Fruit fly (Drosophila melanogaster) whole organism, prepupa: Measurements from ENCODE around the gene CG33160.

Experiments used
- CG10631 ChIP-seq: fragments of 200-800 bp; sonication (Bioruptor generic); optimal IDR thresholded peaks from 2 replicates; lab custom pipeline; 2016; ENCODE audit warnings: missing biosample characterization, missing genetic modification characterization
- CG11902 ChIP-seq: fragments of 200-800 bp; sonication (Bioruptor generic); optimal IDR thresholded peaks from 3 replicates; lab custom pipeline; 2016; ENCODE audit warnings: missing biosample characterization, missing genetic modification characterization
- CG16779 ChIP-seq: fragments of 200-800 bp; sonication (Bioruptor generic); optimal IDR thresholded peaks from 3 replicates; lab custom pipeline; 2017; ENCODE audit warnings: missing biosample characterization, mild to moderate bottlenecking, missing genetic modification characterization
- CG3919 ChIP-seq: fragments of 200-800 bp; sonication (Bioruptor generic); optimal IDR thresholded peaks from 3 replicates; lab custom pipeline; 2016; ENCODE audit warnings: missing biosample characterization, missing genetic modification characterization
- CG6163 ChIP-seq: fragments of 200-800 bp; sonication (Bioruptor generic); IDR thresholded peaks from 3 replicates; pipeline ENCODE4 v1.3.6; 2022; ENCODE audit warnings: missing biosample characterization, missing genetic modification characterization
- CG6792 ChIP-seq: fragments of 200-800 bp; sonication (Bioruptor generic); optimal IDR thresholded peaks from 3 replicates; lab custom pipeline; 2016; ENCODE audit warnings: missing biosample characterization, missing genetic modification characterization
- CG6854 ChIP-seq: fragments of 200-800 bp; sonication (Bioruptor generic); optimal IDR thresholded peaks from 2 replicates; lab custom pipeline; 2017; ENCODE audit warnings: missing biosample characterization, mild to moderate bottlenecking, missing genetic modification characterization
- Gug ChIP-seq: fragments of 200-800 bp; sonication (Bioruptor generic); IDR thresholded peaks from 2 replicates; pipeline ENCODE4 v1.3.6; 2022; ENCODE audit warnings: missing biosample characterization, missing genetic modification characterization
- Smox ChIP-seq: fragments of 200-800 bp; sonication (Bioruptor generic); optimal IDR thresholded peaks from 3 replicates; lab custom pipeline; 2016; ENCODE audit warnings: missing biosample characterization, missing genetic modification characterization
- dsx ChIP-seq: fragments of 200-800 bp; optimal IDR thresholded peaks from 3 replicates; lab custom pipeline; 2019; ENCODE audit warnings: missing biosample characterization, mild to moderate bottlenecking, missing genetic modification characterization, moderate library complexity; ENCODE audit not compliant: poor library complexity, severe bottlenecking
- pdm3 ChIP-seq: fragments of 200-800 bp; sonication (Bioruptor generic); optimal IDR thresholded peaks from 3 replicates; lab custom pipeline; 2016; ENCODE audit warnings: missing biosample characterization, missing genetic modification characterization
- svp ChIP-seq: fragments of 200-800 bp; sonication (Bioruptor generic); peaks from one replicate; lab custom pipeline; 2016; ENCODE audit warnings: missing biosample characterization, missing genetic modification characterization

DNA sequence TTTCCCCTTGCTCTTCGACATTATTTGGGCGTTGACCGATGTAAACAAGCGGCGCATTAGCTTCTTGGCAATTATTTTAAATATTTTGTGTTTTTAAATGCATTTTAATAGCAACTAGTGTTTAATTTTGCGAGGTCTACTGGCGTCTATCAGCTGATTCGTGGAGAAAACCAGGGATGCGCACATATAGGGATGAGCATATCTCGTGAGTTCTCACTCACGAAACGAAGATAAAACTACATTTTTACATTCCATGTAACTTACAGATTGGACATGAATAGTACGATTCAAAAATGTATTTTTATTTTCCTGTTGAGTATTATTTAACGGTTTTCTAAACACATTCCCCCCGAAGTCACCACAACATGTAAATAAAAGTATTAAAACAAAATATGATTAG is 8.7 kb downstream of the CG33160 start, which contains the start of gene CG14966:
- TF ChIP-seq svp (GFP tag; lab: Kevin White, UChicago) (peak; percentile 65), pdm3 (peak; percentile 26), CG16779 (tag; lab: Kevin White, UChicago) (no peak), dsx (GFP tag; lab: Kevin White, UChicago) (peak; percentile 9), CG10631 (GFP tag; lab: Kevin White, UChicago) (no peak), CG11902 (GFP tag; lab: Kevin White, UChicago) (no peak), Gug (GFP tag; lab: Robert Waterston, UW) (no peak), CG6854 (GFP tag; lab: Kevin White, UChicago) (peak; percentile 26), CG6163 (GFP tag; lab: Robert Waterston, UW) (no peak), CG6792 (GFP tag; lab: Kevin White, UChicago) (no peak), CG3919 (GFP tag; lab: Kevin White, UChicago) (no peak), Smox (peak; percentile 31)
